Worm (Caenorhabditis elegans): ENCODE measurements around the gene ZK262.20.
"Not testable (repeated sequence)": the region's sequence is repeated elsewhere in the genome, so short reads cannot be mapped to it uniquely, and the experiment has no call there.

DNA sequence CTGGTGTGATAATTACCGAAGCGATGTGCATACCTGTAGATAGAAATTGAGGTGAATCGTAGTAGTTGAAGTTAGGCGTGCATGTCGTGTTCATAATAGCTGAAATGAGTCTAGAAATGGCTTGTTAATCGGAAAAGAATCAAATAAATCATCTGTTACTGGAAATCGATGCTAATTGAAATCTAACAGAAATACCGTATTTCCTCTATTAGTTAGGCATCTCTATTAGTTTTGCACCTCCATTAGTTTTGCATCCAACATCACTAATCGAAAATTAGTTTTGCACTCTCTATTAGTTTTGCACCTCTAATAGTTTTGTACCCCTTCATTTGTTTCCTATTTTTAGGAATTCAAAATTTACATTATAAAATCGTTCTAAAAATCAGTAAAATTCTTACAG, 30.1 kb downstream of the ZK262.20 start, which contains the start of gene srh-209:
- not testable (repeated sequence) for TF ChIP-seq nhr-76 (tag; optimal IDR thresholded peaks at IDR 0.05); R02D3.7 (tag; optimal IDR thresholded peaks at IDR 0.05); pha-4 (tag; optimal IDR thresholded peaks at IDR 0.05); unc-39 (tag; optimal IDR thresholded peaks at IDR 0.05); lin-15B (tag; optimal IDR thresholded peaks at IDR 0.05); skn-1 (tag; optimal IDR thresholded peaks at IDR 0.05); ceh-16 (tag; optimal IDR thresholded peaks at IDR 0.05); nhr-237 (tag; optimal IDR thresholded peaks at IDR 0.05); sea-2 (GFP tag; optimal IDR thresholded peaks at IDR 0.05)
